Worm (Caenorhabditis elegans) whole organism, midembryonic: ENCODE data around the gene F16G10.9.

Source experiments
- T22C8.4 ChIP-seq: fragments of 200-800 bp; sonication (Bioruptor generic); IDR thresholded peaks from 2 replicates; pipeline ENCODE4 v1.3.6; 2022; ENCODE audit warnings: missing genetic modification characterization, missing compliant biosample characterization
- cog-1 ChIP-seq: sonication (generic microtip); optimal IDR thresholded peaks from 2 replicates; lab custom pipeline; 2016; ENCODE audit warnings: missing genetic modification characterization, missing compliant biosample characterization
- flt-1 ChIP-seq: fragments of 200-800 bp; sonication (Bioruptor generic); IDR thresholded peaks from 2 replicates; pipeline ENCODE4 v1.3.6; 2022; ENCODE audit warnings: missing genetic modification characterization, missing compliant biosample characterization
- klf-2 ChIP-seq: fragments of 200-800 bp; sonication (Bioruptor generic); conservative IDR thresholded peaks from 2 replicates; pipeline ENCODE4 v1.3.6; 2022; ENCODE audit warnings: missing genetic modification reagents, missing genetic modification characterization, missing compliant biosample characterization
- med-1 ChIP-seq: sonication (generic microtip); optimal IDR thresholded peaks from 2 replicates; lab custom pipeline; 2017; ENCODE audit warnings: missing genetic modification characterization, mild to moderate bottlenecking, missing compliant biosample characterization, antibody characterized with exemption, missing genetic modification reagents; ENCODE audit not compliant: insufficient read depth
- ref-1 ChIP-seq: fragments of 200-800 bp; sonication (Bioruptor generic); conservative IDR thresholded peaks from 2 replicates; pipeline ENCODE4 v1.3.6; 2022; ENCODE audit warnings: missing genetic modification reagents, missing genetic modification characterization, missing compliant biosample characterization
- tab-1 ChIP-seq: fragments of 200-800 bp; sonication (Bioruptor generic); IDR thresholded peaks from 2 replicates; pipeline ENCODE4 v1.3.6; 2022; ENCODE audit warnings: missing genetic modification characterization, missing compliant biosample characterization
- ztf-23 ChIP-seq: fragments of 200-800 bp; sonication (Bioruptor generic); IDR thresholded peaks from 2 replicates; pipeline ENCODE4 v1.3.6; 2022; ENCODE audit warnings: missing genetic modification reagents, missing genetic modification characterization, missing compliant biosample characterization
- ztf-29 ChIP-seq: fragments of 200-800 bp; sonication (Bioruptor generic); IDR thresholded peaks from 2 replicates; pipeline ENCODE4 v1.3.6; 2022; ENCODE audit warnings: missing genetic modification reagents, missing genetic modification characterization, missing compliant biosample characterization

Gene F16G10.9

ce11 chrII:2363673-2364072, 21.7 kb downstream of the F16G10.9 start, which contains the start of gene F43C11.11:
F43C11.11 (minus strand) TSS chrII:2363773.
- no peak for TF ChIP-seq T22C8.4

ce11 chrII:2359965-2360364, 25.4 kb downstream of the F16G10.9 start, which contains the start of gene F43C11.16:
F43C11.16 (minus strand) TSS chrII:2360065.
- TF ChIP-seq flt-1 (GFP tag; lab: Robert Waterston, UW): no peak
- TF ChIP-seq ztf-29 (GFP tag; lab: Robert Waterston, UW): no peak
- no peak for TF ChIP-seq tab-1 (GFP tag; lab: Robert Waterston, UW)
- no peak for TF ChIP-seq klf-2 (GFP tag; lab: Robert Waterston, UW)
- TF ChIP-seq ztf-23 (GFP tag; lab: Robert Waterston, UW): no peak
- TF ChIP-seq med-1 (GFP tag; lab: Kevin White, UChicago): no peak
- no peak for TF ChIP-seq T22C8.4
- TF ChIP-seq cog-1 (tag; lab: Kevin White, UChicago): no peak
- TF ChIP-seq ref-1 (GFP tag; lab: Robert Waterston, UW): no peak

ce11 chrII:2356795-2357194, 28.6 kb downstream of the F16G10.9 start, which contains the start of gene F43C11.1:
F43C11.1 (plus strand) TSS chrII:2357095.
- TF ChIP-seq med-1 (GFP tag; lab: Kevin White, UChicago) (no peak), T22C8.4 (no peak), tab-1 (GFP tag; lab: Robert Waterston, UW) (no peak), flt-1 (GFP tag; lab: Robert Waterston, UW) (no peak), ztf-23 (GFP tag; lab: Robert Waterston, UW) (no peak), ztf-29 (GFP tag; lab: Robert Waterston, UW) (no peak), klf-2 (GFP tag; lab: Robert Waterston, UW) (no peak), ref-1 (GFP tag; lab: Robert Waterston, UW) (no peak), cog-1 (tag; lab: Kevin White, UChicago) (no peak)

ce11 chrII:2354476-2354875, 30.9 kb downstream of the F16G10.9 start, which contains the start of gene F43C11.2:
F43C11.2 (plus strand) TSS chrII:2354776.
- TF ChIP-seq ztf-23 (GFP tag; lab: Robert Waterston, UW) (no peak), T22C8.4 (no peak), flt-1 (GFP tag; lab: Robert Waterston, UW) (no peak), cog-1 (tag; lab: Kevin White, UChicago) (no peak), ztf-29 (GFP tag; lab: Robert Waterston, UW) (no peak), med-1 (GFP tag; lab: Kevin White, UChicago) (no peak), klf-2 (GFP tag; lab: Robert Waterston, UW) (no peak), tab-1 (GFP tag; lab: Robert Waterston, UW) (no peak), ref-1 (GFP tag; lab: Robert Waterston, UW) (no peak)

- TF ChIP-seq ztf-29 (GFP tag; lab: Robert Waterston, UW): no peak
- no peak for TF ChIP-seq med-1 (GFP tag; lab: Kevin White, UChicago)
- TF ChIP-seq tab-1 (GFP tag; lab: Robert Waterston, UW): no peak
- TF ChIP-seq ref-1 (GFP tag; lab: Robert Waterston, UW): no peak
- TF ChIP-seq flt-1 (GFP tag; lab: Robert Waterston, UW): no peak
- TF ChIP-seq T22C8.4: no peak
- no peak for TF ChIP-seq ztf-23 (GFP tag; lab: Robert Waterston, UW)
- no peak for TF ChIP-seq cog-1 (tag; lab: Kevin White, UChicago)
- TF ChIP-seq klf-2 (GFP tag; lab: Robert Waterston, UW): no peak
Observed at ce11 chrII:2353012-2353411, 32.4 kb downstream of the F16G10.9 start, which contains the start of gene F43C11.3. F43C11.3 (plus strand) TSS chrII:2353312.

ce11 chrII:2352546-2352945, 32.8 kb downstream of the F16G10.9 start, which contains the start of gene F43C11.10:
F43C11.10 (minus strand) TSS chrII:2352646.
- TF ChIP-seq flt-1 (GFP tag; lab: Robert Waterston, UW): no peak
- TF ChIP-seq ref-1 (GFP tag; lab: Robert Waterston, UW): no peak
- no peak for TF ChIP-seq ztf-29 (GFP tag; lab: Robert Waterston, UW)
- TF ChIP-seq cog-1 (tag; lab: Kevin White, UChicago): no peak
- TF ChIP-seq tab-1 (GFP tag; lab: Robert Waterston, UW): no peak
- no peak for TF ChIP-seq med-1 (GFP tag; lab: Kevin White, UChicago)
- no peak for TF ChIP-seq klf-2 (GFP tag; lab: Robert Waterston, UW)
- TF ChIP-seq T22C8.4: no peak
- no peak for TF ChIP-seq ztf-23 (GFP tag; lab: Robert Waterston, UW)

ce11 chrII:2346672-2347071, 38.7 kb downstream of the F16G10.9 start, which contains the start of gene F43C11.4:
F43C11.4 (plus strand) TSS chrII:2346972.
- TF ChIP-seq cog-1 (tag; lab: Kevin White, UChicago) (no peak), med-1 (GFP tag; lab: Kevin White, UChicago) (no peak), ztf-23 (GFP tag; lab: Robert Waterston, UW) (no peak), ref-1 (GFP tag; lab: Robert Waterston, UW) (no peak), T22C8.4 (no peak), ztf-29 (GFP tag; lab: Robert Waterston, UW) (no peak), tab-1 (GFP tag; lab: Robert Waterston, UW) (no peak), klf-2 (GFP tag; lab: Robert Waterston, UW) (no peak), flt-1 (GFP tag; lab: Robert Waterston, UW) (no peak)

ce11 chrII:2342004-2342479, 43.4 kb downstream of the F16G10.9 start, which contains the start of gene F43C11.6:
F43C11.6 (plus strand) TSS chrII:2342429.
- TF ChIP-seq cog-1 (tag; lab: Kevin White, UChicago) (no peak), flt-1 (GFP tag; lab: Robert Waterston, UW) (no peak), T22C8.4 (no peak), ztf-23 (GFP tag; lab: Robert Waterston, UW) (no peak), tab-1 (GFP tag; lab: Robert Waterston, UW) (no peak), klf-2 (GFP tag; lab: Robert Waterston, UW) (no peak), ztf-29 (GFP tag; lab: Robert Waterston, UW) (no peak), med-1 (GFP tag; lab: Kevin White, UChicago) (no peak), ref-1 (GFP tag; lab: Robert Waterston, UW) (no peak)

ce11 chrII:2341515-2341914, 43.9 kb downstream of the F16G10.9 start, which contains the start of gene enri-1:
enri-1 (minus strand) TSS chrII:2341615.
- TF ChIP-seq klf-2 (GFP tag; lab: Robert Waterston, UW): no peak
- TF ChIP-seq flt-1 (GFP tag; lab: Robert Waterston, UW): no peak
- no peak for TF ChIP-seq ztf-23 (GFP tag; lab: Robert Waterston, UW)
- TF ChIP-seq ref-1 (GFP tag; lab: Robert Waterston, UW): no peak
- no peak for TF ChIP-seq ztf-29 (GFP tag; lab: Robert Waterston, UW)
- no peak for TF ChIP-seq T22C8.4
- no peak for TF ChIP-seq tab-1 (GFP tag; lab: Robert Waterston, UW)
- no peak for TF ChIP-seq cog-1 (tag; lab: Kevin White, UChicago)
- TF ChIP-seq med-1 (GFP tag; lab: Kevin White, UChicago): no peak
